Worm (Caenorhabditis elegans) whole organism, early embryonic: ENCODE data around the gene clec-71.

Experiments
- aly-1 ChIP-seq: sonication (generic microtip); optimal IDR thresholded peaks from 2 replicates; lab custom pipeline; 2016; ENCODE audit warnings: missing genetic modification characterization, missing compliant biosample characterization
- ama-1 ChIP-seq: fragments of 150-350 bp; optimal IDR thresholded peaks from 2 replicates; lab custom pipeline; 2014
- ceh-36 ChIP-seq: sonication (generic microtip); optimal IDR thresholded peaks from 2 replicates; lab custom pipeline; 2016; ENCODE audit warnings: missing genetic modification characterization, inconsistent platforms, missing compliant biosample characterization
- ets-7 ChIP-seq: sonication (generic microtip); optimal IDR thresholded peaks from 2 replicates; lab custom pipeline; 2016; ENCODE audit warnings: missing genotype, missing genetic modification characterization, missing compliant biosample characterization
- flt-1 ChIP-seq: fragments of 200-800 bp; sonication (Bioruptor generic); IDR thresholded peaks from 2 replicates; pipeline ENCODE4 v1.3.6; 2022; ENCODE audit warnings: missing genetic modification characterization, missing compliant biosample characterization
- hmg-4 ChIP-seq: fragments of 200-800 bp; sonication (Bioruptor generic); optimal IDR thresholded peaks from 2 replicates; lab custom pipeline; 2018; ENCODE audit warnings: mild to moderate bottlenecking, missing genetic modification characterization, missing compliant biosample characterization
- hnd-1 ChIP-seq: sonication (generic microtip); optimal IDR thresholded peaks from 2 replicates; lab custom pipeline; 2016; ENCODE audit warnings: missing genetic modification characterization, missing compliant biosample characterization
- scrt-1 ChIP-seq: fragments of 200-800 bp; sonication (Bioruptor generic); IDR thresholded peaks from 2 replicates; pipeline ENCODE4 v1.3.6; 2022; ENCODE audit warnings: missing genetic modification characterization, missing compliant biosample characterization
- sea-1 ChIP-seq: fragments of 200-800 bp; sonication (Bioruptor generic); conservative IDR thresholded peaks from 2 replicates; pipeline ENCODE4 v1.3.6; 2022; ENCODE audit warnings: missing genetic modification characterization, missing compliant biosample characterization
- tbx-37 ChIP-seq: fragments of 200-800 bp; sonication (Bioruptor generic); conservative IDR thresholded peaks from 2 replicates; pipeline ENCODE4 v1.3.6; 2022; ENCODE audit warnings: missing genetic modification reagents, missing genetic modification characterization, missing compliant biosample characterization
- tra-4 ChIP-seq: sonication (generic microtip); optimal IDR thresholded peaks from 2 replicates; lab custom pipeline; 2017; ENCODE audit warnings: missing genetic modification characterization, missing compliant biosample characterization

ce11 chrIV:3973049-3973448, 35.8 kb downstream of the clec-71 start, which contains the start of gene clec-79:
- no peak for TF ChIP-seq tbx-37 (GFP tag; lab: Robert Waterston, UW)
- no peak for TF ChIP-seq aly-1 (tag; lab: Kevin White, UChicago)
- TF ChIP-seq flt-1, result no peak
- TF ChIP-seq ama-1, result no peak
- no peak for TF ChIP-seq ceh-36
- TF ChIP-seq tra-4, result no peak
- TF ChIP-seq sea-1, result no peak
- no peak for TF ChIP-seq ets-7 (tag; lab: Kevin White, UChicago)
- no peak for TF ChIP-seq hmg-4 (GFP tag; lab: Kevin White, UChicago)
- TF ChIP-seq scrt-1, result no peak
- no peak for TF ChIP-seq hnd-1 (tag; lab: Kevin White, UChicago)
